Fruit fly (Drosophila melanogaster) whole organism, embryonic: ENCODE results near the gene CG10628.

Source experiments
- Blimp-1 ChIP-seq: fragments of 200-800 bp; sonication (Bioruptor generic); optimal IDR thresholded peaks from 3 replicates; lab custom pipeline; 2018; ENCODE audit warnings: missing biosample characterization, missing genetic modification characterization, mild to moderate bottlenecking, moderate library complexity, missing genetic modification reagents
- CG10543 ChIP-seq: fragments of 200-800 bp; sonication (Bioruptor generic); optimal IDR thresholded peaks from 3 replicates; lab custom pipeline; 2017; ENCODE audit warnings: missing biosample characterization, mild to moderate bottlenecking, missing genetic modification characterization, moderate library complexity
- CG11504 ChIP-seq: fragments of 200-800 bp; sonication (Bioruptor generic); optimal IDR thresholded peaks from 3 replicates; lab custom pipeline; 2019; ENCODE audit warnings: missing biosample characterization, mild to moderate bottlenecking, missing genetic modification characterization, moderate library complexity
- CG11723 ChIP-seq: fragments of 200-800 bp; sonication (Bioruptor generic); optimal IDR thresholded peaks from 2 replicates; lab custom pipeline; 2017; ENCODE audit warnings: missing biosample characterization, mild to moderate bottlenecking, missing genetic modification characterization
- CG12155 ChIP-seq: fragments of 200-800 bp; sonication (Bioruptor generic); optimal IDR thresholded peaks from 3 replicates; lab custom pipeline; 2016; ENCODE audit warnings: missing biosample characterization, missing genetic modification characterization
- CG12391 ChIP-seq: fragments of 200-800 bp; sonication (Bioruptor generic); optimal IDR thresholded peaks from 3 replicates; lab custom pipeline; 2018; ENCODE audit warnings: missing biosample characterization, mild to moderate bottlenecking, missing genetic modification characterization, moderate library complexity
- CG15269 ChIP-seq: fragments of 200-800 bp; sonication (Bioruptor generic); optimal IDR thresholded peaks from 2 replicates; lab custom pipeline; 2018; ENCODE audit warnings: missing biosample characterization, mild to moderate bottlenecking, missing genetic modification characterization, moderate library complexity
- CG30403 ChIP-seq: fragments of 200-800 bp; sonication (Bioruptor generic); optimal IDR thresholded peaks from 3 replicates; lab custom pipeline; 2016; ENCODE audit warnings: missing biosample characterization, missing genetic modification characterization
- CG30431 ChIP-seq: fragments of 200-800 bp; sonication (Bioruptor generic); optimal IDR thresholded peaks from 2 replicates; lab custom pipeline; 2017; ENCODE audit warnings: missing biosample characterization, missing genetic modification characterization
- CG34376 ChIP-seq: fragments of 200-800 bp; sonication (Bioruptor generic); optimal IDR thresholded peaks from 2 replicates; lab custom pipeline; 2018; ENCODE audit warnings: missing biosample characterization, mild to moderate bottlenecking, missing genetic modification characterization
- CG4424 ChIP-seq: fragments of 200-800 bp; sonication (Bioruptor generic); optimal IDR thresholded peaks from 3 replicates; lab custom pipeline; 2016; ENCODE audit warnings: missing biosample characterization, missing genetic modification characterization
- CG4707 ChIP-seq: fragments of 200-800 bp; sonication (Bioruptor generic); optimal IDR thresholded peaks from 2 replicates; lab custom pipeline; 2018; ENCODE audit warnings: missing biosample characterization, mild to moderate bottlenecking, missing genetic modification characterization, moderate library complexity
- CG6765 ChIP-seq: fragments of 200-800 bp; sonication (Bioruptor generic); optimal IDR thresholded peaks from 3 replicates; lab custom pipeline; 2017; ENCODE audit warnings: missing biosample characterization, mild to moderate bottlenecking, missing genetic modification characterization
- CG7372 ChIP-seq: fragments of 200-800 bp; sonication (Bioruptor generic); IDR thresholded peaks from 2 replicates; pipeline ENCODE4 v1.3.6; 2022; ENCODE audit warnings: missing biosample characterization, missing genetic modification characterization
- CG7556 ChIP-seq: fragments of 200-800 bp; sonication (Bioruptor generic); optimal IDR thresholded peaks from 2 replicates; lab custom pipeline; 2017; ENCODE audit warnings: missing biosample characterization, mild to moderate bottlenecking, missing genetic modification characterization
- CG8089 ChIP-seq: fragments of 200-800 bp; sonication (Bioruptor generic); optimal IDR thresholded peaks from 3 replicates; lab custom pipeline; 2016; ENCODE audit warnings: missing biosample characterization, missing genetic modification characterization
- CG8924 ChIP-seq: fragments of 200-800 bp; optimal IDR thresholded peaks from 3 replicates; lab custom pipeline; 2019; ENCODE audit warnings: missing biosample characterization, mild to moderate bottlenecking, missing genetic modification characterization, moderate library complexity
- E2f2 ChIP-seq: fragments of 200-800 bp; sonication (Bioruptor generic); IDR thresholded peaks from 2 replicates; pipeline ENCODE4 v1.3.6; 2022; ENCODE audit warnings: missing biosample characterization, missing genetic modification characterization
- Elba2 ChIP-seq: fragments of 200-800 bp; sonication (Bioruptor generic); optimal IDR thresholded peaks from 3 replicates; lab custom pipeline; 2016; ENCODE audit warnings: missing biosample characterization, missing genetic modification characterization
- Ets65A ChIP-seq: fragments of 200-800 bp; sonication (Bioruptor generic); peaks from one replicate; lab custom pipeline; 2016; ENCODE audit warnings: missing biosample characterization, missing genetic modification characterization
- HHEX ChIP-seq: fragments of 200-800 bp; sonication (Bioruptor generic); optimal IDR thresholded peaks from 3 replicates; lab custom pipeline; 2017; ENCODE audit warnings: missing biosample characterization, mild to moderate bottlenecking, missing genetic modification characterization, missing genetic modification reagents
- HLH54F ChIP-seq: fragments of 200-800 bp; sonication (Bioruptor generic); optimal IDR thresholded peaks from 3 replicates; lab custom pipeline; 2016; ENCODE audit warnings: missing biosample characterization, missing genetic modification characterization
- Hey ChIP-seq: fragments of 200-800 bp; sonication (Bioruptor generic); optimal IDR thresholded peaks from 3 replicates; lab custom pipeline; 2018; ENCODE audit warnings: missing biosample characterization, mild to moderate bottlenecking, missing genetic modification characterization
- Hmr ChIP-seq: fragments of 200-800 bp; sonication (Bioruptor generic); optimal IDR thresholded peaks from 3 replicates; lab custom pipeline; 2017; ENCODE audit warnings: mild to moderate bottlenecking, missing biosample characterization, missing genetic modification reagents, missing genetic modification characterization
- Hr3 ChIP-seq: fragments of 200-800 bp; sonication (Bioruptor generic); optimal IDR thresholded peaks from 3 replicates; lab custom pipeline; 2016; ENCODE audit warnings: missing biosample characterization, missing genetic modification characterization
- Med ChIP-seq: fragments of 200-800 bp; sonication (Bioruptor generic); peaks from one replicate; lab custom pipeline; 2016; ENCODE audit warnings: missing biosample characterization, missing genetic modification characterization, mild to moderate bottlenecking, inconsistent platforms, moderate library complexity
- NC2α ChIP-seq: fragments of 200-800 bp; sonication (Bioruptor generic); optimal IDR thresholded peaks from 2 replicates; lab custom pipeline; 2016; ENCODE audit warnings: missing biosample characterization, missing genetic modification characterization
- Oaz ChIP-seq: fragments of 200-800 bp; sonication (Bioruptor generic); IDR thresholded peaks from 2 replicates; pipeline ENCODE4 v1.3.6; 2022; ENCODE audit warnings: missing biosample characterization, missing genetic modification characterization
- Oli ChIP-seq: fragments of 200-800 bp; sonication (Bioruptor generic); optimal IDR thresholded peaks from 2 replicates; lab custom pipeline; 2018; ENCODE audit warnings: missing biosample characterization, mild to moderate bottlenecking, missing genetic modification characterization, moderate library complexity
- PHDP ChIP-seq: fragments of 200-800 bp; sonication (Bioruptor generic); optimal IDR thresholded peaks from 3 replicates; lab custom pipeline; 2018; ENCODE audit warnings: missing biosample characterization, mild to moderate bottlenecking, missing genetic modification characterization, moderate library complexity
- bsh ChIP-seq, 2 experiments: fragments of 200-800 bp; sonication (Bioruptor generic); optimal IDR thresholded peaks; 2 replicates each; lab custom pipeline; 2017 to 2018; ENCODE audit warnings: mild to moderate bottlenecking in 2 of 2, missing biosample characterization in 2 of 2, missing genetic modification characterization in 2 of 2, moderate library complexity in 1 of 2
- cas ChIP-seq: fragments of 200-800 bp; sonication (Bioruptor generic); IDR thresholded peaks from 2 replicates; pipeline ENCODE4 v1.3.6; 2022; ENCODE audit warnings: missing biosample characterization, missing genetic modification characterization
- cg ChIP-seq: fragments of 200-800 bp; sonication (Bioruptor generic); optimal IDR thresholded peaks from 3 replicates; lab custom pipeline; 2019; ENCODE audit warnings: missing biosample characterization, mild to moderate bottlenecking, missing genetic modification characterization, moderate library complexity
- crol ChIP-seq: fragments of 200-800 bp; sonication (Bioruptor generic); IDR thresholded peaks from 2 replicates; pipeline ENCODE4 v1.3.6; 2022; ENCODE audit warnings: missing biosample characterization, missing genetic modification characterization
- dm ChIP-seq: fragments of 200-800 bp; sonication (Bioruptor generic); optimal IDR thresholded peaks from 3 replicates; lab custom pipeline; 2016; ENCODE audit warnings: missing biosample characterization, missing genetic modification characterization
- en ChIP-seq: fragments of 200-800 bp; sonication (Bioruptor generic); optimal IDR thresholded peaks from 2 replicates; lab custom pipeline; 2016; ENCODE audit warnings: missing biosample characterization, missing genetic modification characterization
- fd3F ChIP-seq: fragments of 200-800 bp; sonication (Bioruptor generic); optimal IDR thresholded peaks from 2 replicates; lab custom pipeline; 2018; ENCODE audit warnings: missing biosample characterization, mild to moderate bottlenecking, missing genetic modification characterization, moderate library complexity
- gcm2 ChIP-seq: fragments of 200-800 bp; sonication (Bioruptor generic); optimal IDR thresholded peaks from 2 replicates; lab custom pipeline; 2016; ENCODE audit warnings: missing biosample characterization, missing genetic modification characterization
- gem ChIP-seq: fragments of 200-800 bp; sonication (Bioruptor generic); optimal IDR thresholded peaks from 2 replicates; lab custom pipeline; 2019; ENCODE audit warnings: missing biosample characterization, mild to moderate bottlenecking, missing genetic modification characterization, moderate library complexity
- jing ChIP-seq: fragments of 200-800 bp; sonication (Bioruptor generic); optimal IDR thresholded peaks from 2 replicates; lab custom pipeline; 2018; ENCODE audit warnings: missing biosample characterization, mild to moderate bottlenecking, missing genetic modification characterization
- mam ChIP-seq: fragments of 200-800 bp; sonication (Bioruptor generic); optimal IDR thresholded peaks from 3 replicates; lab custom pipeline; 2016; ENCODE audit warnings: missing biosample characterization, missing genetic modification characterization
- ranshi ChIP-seq: fragments of 200-800 bp; sonication (Bioruptor generic); IDR thresholded peaks from 2 replicates; pipeline ENCODE4 v1.3.6; 2022; ENCODE audit warnings: missing biosample characterization, missing genetic modification characterization
- row ChIP-seq: fragments of 200-800 bp; sonication (Bioruptor generic); IDR thresholded peaks from 3 replicates; pipeline ENCODE4 v1.3.6; 2022; ENCODE audit warnings: missing biosample characterization, missing genetic modification characterization
- sens ChIP-seq: fragments of 200-800 bp; sonication (Bioruptor generic); peaks from one replicate; lab custom pipeline; 2016; ENCODE audit warnings: missing biosample characterization, missing genetic modification characterization
- slbo ChIP-seq: fragments of 200-800 bp; sonication (Bioruptor generic); IDR thresholded peaks from 2 replicates; pipeline ENCODE4 v1.3.6; 2022; ENCODE audit warnings: missing biosample characterization, missing genetic modification characterization
- slp2 ChIP-seq: fragments of 200-800 bp; sonication (Bioruptor generic); optimal IDR thresholded peaks from 2 replicates; lab custom pipeline; 2016; ENCODE audit warnings: missing biosample characterization, missing genetic modification characterization
- unc-4 ChIP-seq: fragments of 200-800 bp; sonication (Bioruptor generic); IDR thresholded peaks from 2 replicates; pipeline ENCODE4 v1.3.6; 2022; ENCODE audit warnings: missing biosample characterization, missing genetic modification characterization; ENCODE audit not compliant: partially characterized antibody
- yki ChIP-seq: fragments of >200 bp; optimal IDR thresholded peaks from 3 replicates; lab custom pipeline; 2018
- zf30C ChIP-seq: fragments of 200-800 bp; sonication (Bioruptor generic); optimal IDR thresholded peaks from 3 replicates; lab custom pipeline; 2018; ENCODE audit warnings: missing biosample characterization, mild to moderate bottlenecking, missing genetic modification characterization

CG10628 gene

dm6 chr2L:19805007-19805406 is 46.6 kb upstream of the CG10628 start:
- TF ChIP-seq CG11723 (GFP tag; lab: Kevin White, UChicago) (no peak), slbo (no peak), Ets65A (GFP tag; lab: Kevin White, UChicago) (peak; percentile 91), dm (GFP tag; lab: Kevin White, UChicago) (no peak)

dm6 chr2L:19801951-19802612 is 43.7 kb upstream of the CG10628 start:
- TF ChIP-seq bsh (GFP tag; optimal IDR thresholded peaks at IDR 0.05; lab: Kevin White, UChicago) (peak in 1 of 2 experiments; percentile 19), unc-4 (no peak), PHDP (tag; lab: Kevin White, UChicago) (peak; percentile 11), Ets65A (GFP tag; lab: Kevin White, UChicago) (peak; percentile 58), CG12155 (no peak), CG12391 (tag; lab: Kevin White, UChicago) (peak; percentile 7), HHEX (GFP tag; lab: Kevin White, UChicago) (no peak), Hey (tag; lab: Kevin White, UChicago) (peak; percentile 80), ranshi (GFP tag; lab: Robert Waterston, UW) (no peak), gem (peak; percentile 45), CG30431 (no peak), row (peak; percentile 46; the same call in 2 of the 3 replicates), CG30403 (GFP tag; lab: Kevin White, UChicago) (peak; percentile 2), en (GFP tag; lab: Kevin White, UChicago) (no peak), Oaz (GFP tag; lab: Robert Waterston, UW) (no peak), NC2α (GFP tag; lab: Kevin White, UChicago) (no peak), cg (GFP tag; lab: Kevin White, UChicago) (no peak), Elba2 (GFP tag; lab: Kevin White, UChicago) (no peak), jing (GFP tag; lab: Kevin White, UChicago) (no peak), CG8089 (GFP tag; lab: Kevin White, UChicago) (no peak), Oli (tag; lab: Kevin White, UChicago) (peak; percentile 6), CG8924 (tag; lab: Kevin White, UChicago) (peak; percentile 12), slp2 (GFP tag; lab: Kevin White, UChicago) (no peak), Hmr (GFP tag; lab: Kevin White, UChicago) (peak; percentile 32), Med (GFP tag; lab: Kevin White, UChicago) (peak; percentile 10), CG34376 (GFP tag; lab: Kevin White, UChicago) (no peak), sens (GFP tag; lab: Kevin White, UChicago) (peak; percentile 37), gcm2 (GFP tag; lab: Kevin White, UChicago) (no peak), CG4424 (GFP tag; lab: Kevin White, UChicago) (no peak), CG6765 (GFP tag; lab: Kevin White, UChicago) (no peak), E2f2 (no peak), CG15269 (tag; lab: Kevin White, UChicago) (peak; percentile 16), mam (GFP tag; lab: Kevin White, UChicago) (no peak), cas (GFP tag; lab: Robert Waterston, UW) (no peak), zf30C (GFP tag; lab: Kevin White, UChicago) (no peak), CG7556 (GFP tag; lab: Kevin White, UChicago) (peak; percentile 7), CG7372 (no peak), crol (GFP tag; lab: Robert Waterston, UW) (peak; percentile 73), CG11504 (peak; percentile 20), CG4707 (GFP tag; lab: Kevin White, UChicago) (peak; percentile 41), Blimp-1 (GFP tag; lab: Kevin White, UChicago) (no peak), fd3F (GFP tag; lab: Kevin White, UChicago) (no peak), Hr3 (GFP tag; lab: Kevin White, UChicago) (no peak), HLH54F (GFP tag; lab: Kevin White, UChicago) (no peak), yki (lab: Kevin White, UChicago) (no peak), CG10543 (GFP tag; lab: Kevin White, UChicago) (no peak)
